Worm (Caenorhabditis elegans) whole organism, L2 larva: ENCODE measurements around the gene ZC116.1.

Experiments
- C34F6.9 ChIP-seq: fragments of 150-350 bp; optimal IDR thresholded peaks from 2 replicates; lab custom pipeline; 2014; ENCODE audit warnings: missing biosample characterization, missing genetic modification characterization
- F13H6.1 ChIP-seq: sonication (generic microtip); optimal IDR thresholded peaks from 2 replicates; lab custom pipeline; 2016; ENCODE audit warnings: missing genetic modification characterization, missing compliant biosample characterization
- R02D3.7 ChIP-seq: fragments of 150-350 bp; optimal IDR thresholded peaks from 2 replicates; lab custom pipeline; 2014; ENCODE audit warnings: missing biosample characterization, missing genetic modification characterization
- ZK546.5 ChIP-seq: sonication (generic microtip); optimal IDR thresholded peaks from 2 replicates; lab custom pipeline; 2017; ENCODE audit warnings: missing biosample characterization, missing genetic modification characterization
- alr-1 ChIP-seq: fragments of 150-350 bp; optimal IDR thresholded peaks from 2 replicates; lab custom pipeline; 2014; ENCODE audit warnings: missing biosample characterization, missing genetic modification characterization
- aly-2 ChIP-seq: fragments of 150-350 bp; optimal IDR thresholded peaks from 2 replicates; lab custom pipeline; 2014; ENCODE audit warnings: missing biosample characterization, missing genetic modification characterization
- blmp-1 ChIP-seq: sonication (generic microtip); optimal IDR thresholded peaks from 2 replicates; lab custom pipeline; 2017; ENCODE audit warnings: missing genetic modification characterization, mild to moderate bottlenecking, missing compliant biosample characterization, antibody characterized with exemption, moderate library complexity; ENCODE audit not compliant: insufficient read depth
- ceh-16 ChIP-seq: fragments of 150-350 bp; optimal IDR thresholded peaks from 2 replicates; lab custom pipeline; 2014; ENCODE audit warnings: missing biosample characterization, missing genetic modification characterization
- crh-2 ChIP-seq: sonication (generic microtip); optimal IDR thresholded peaks from 2 replicates; lab custom pipeline; 2017; ENCODE audit warnings: missing biosample characterization, missing genetic modification characterization
- egl-27 ChIP-seq: sonication (generic microtip); optimal IDR thresholded peaks from 3 replicates; lab custom pipeline; 2017; ENCODE audit warnings: missing biosample characterization, missing genetic modification reagents, missing genetic modification characterization
- elt-1 ChIP-seq: fragments of 150-350 bp; optimal IDR thresholded peaks from 2 replicates; lab custom pipeline; 2014; ENCODE audit warnings: missing biosample characterization, missing genetic modification characterization
- gmeb-1 ChIP-seq: fragments of 150-350 bp; optimal IDR thresholded peaks from 2 replicates; lab custom pipeline; 2014; ENCODE audit warnings: missing biosample characterization, missing genetic modification characterization
- lin-11 ChIP-seq: fragments of 150-350 bp; sonication (generic microtip); optimal IDR thresholded peaks from 2 replicates; lab custom pipeline; 2014; ENCODE audit warnings: missing biosample characterization, missing genetic modification characterization, inconsistent platforms, mixed read lengths
- lin-13 ChIP-seq: fragments of 150-350 bp; optimal IDR thresholded peaks from 2 replicates; lab custom pipeline; 2014; ENCODE audit warnings: missing biosample characterization, missing genetic modification reagents, missing genetic modification characterization
- lsy-2 ChIP-seq, 2 experiments: fragments of 150-350 bp in 1 of 2; sonication (generic microtip) in 1 of 2; optimal IDR thresholded peaks; 2 replicates each; lab custom pipeline; 2014 to 2017; ENCODE audit warnings: missing biosample characterization in 2 of 2, missing genetic modification characterization in 2 of 2
- mab-5 ChIP-seq: fragments of 150-350 bp; optimal IDR thresholded peaks from 2 replicates; lab custom pipeline; 2014; ENCODE audit warnings: missing biosample characterization, missing genetic modification characterization
- mdl-1 ChIP-seq, 2 experiments: fragments of 150-350 bp in 1 of 2; sonication (generic microtip) in 1 of 2; optimal IDR thresholded peaks; 2 replicates each; lab custom pipeline; 2017; ENCODE audit warnings: missing biosample characterization in 2 of 2, missing genetic modification characterization in 2 of 2
- nhr-10 ChIP-seq: sonication (generic microtip); optimal IDR thresholded peaks from 2 replicates; lab custom pipeline; 2017; ENCODE audit warnings: missing biosample characterization, missing genetic modification characterization
- nhr-11 ChIP-seq: fragments of 150-350 bp; optimal IDR thresholded peaks from 2 replicates; lab custom pipeline; 2014; ENCODE audit warnings: missing biosample characterization, missing genetic modification characterization
- nhr-129 ChIP-seq: fragments of 150-350 bp; optimal IDR thresholded peaks from 2 replicates; lab custom pipeline; 2014; ENCODE audit warnings: missing biosample characterization, missing genetic modification characterization
- nhr-23 ChIP-seq: fragments of 150-350 bp; optimal IDR thresholded peaks from 2 replicates; lab custom pipeline; 2014; ENCODE audit warnings: missing biosample characterization, missing genetic modification reagents, missing genetic modification characterization
- nhr-6 ChIP-seq: fragments of 150-350 bp; optimal IDR thresholded peaks from 2 replicates; lab custom pipeline; 2014; ENCODE audit warnings: missing biosample characterization, missing genetic modification characterization
- nhr-77 ChIP-seq: fragments of 150-350 bp; optimal IDR thresholded peaks from 2 replicates; lab custom pipeline; 2014; ENCODE audit warnings: missing biosample characterization, missing genetic modification characterization
- peb-1 ChIP-seq: fragments of 150-350 bp; optimal IDR thresholded peaks from 2 replicates; lab custom pipeline; 2014; ENCODE audit warnings: missing biosample characterization, missing genetic modification characterization
- skn-1 ChIP-seq: sonication (generic microtip); optimal IDR thresholded peaks from 2 replicates; lab custom pipeline; 2017; ENCODE audit warnings: missing biosample characterization, missing genetic modification characterization
- sma-9 ChIP-seq, 2 experiments: fragments of 150-350 bp in 1 of 2; sonication (generic microtip) in 1 of 2; optimal IDR thresholded peaks; 2 replicates each; lab custom pipeline; 2014 to 2016; ENCODE audit warnings: missing genetic modification characterization in 2 of 2, mild to moderate bottlenecking in 1 of 2, missing biosample characterization in 1 of 2, missing compliant biosample characterization in 1 of 2, missing genetic modification reagents in 1 of 2, moderate library complexity in 1 of 2
- unc-55 ChIP-seq: fragments of 150-350 bp; sonication (generic microtip); optimal IDR thresholded peaks from 3 replicates; lab custom pipeline; 2014; ENCODE audit warnings: missing biosample characterization, missing genetic modification reagents, missing genetic modification characterization
- unc-62 ChIP-seq: fragments of 150-350 bp; optimal IDR thresholded peaks from 2 replicates; lab custom pipeline; 2014; ENCODE audit warnings: missing biosample characterization, missing genetic modification reagents, missing genetic modification characterization
- ztf-11 ChIP-seq: sonication (generic microtip); optimal IDR thresholded peaks from 2 replicates; lab custom pipeline; 2017; ENCODE audit warnings: missing biosample characterization, missing genetic modification characterization
- ztf-4 ChIP-seq: fragments of 150-350 bp; optimal IDR thresholded peaks from 2 replicates; lab custom pipeline; 2014; ENCODE audit warnings: missing biosample characterization, missing genetic modification characterization

The ZC116.1 gene

DNA sequence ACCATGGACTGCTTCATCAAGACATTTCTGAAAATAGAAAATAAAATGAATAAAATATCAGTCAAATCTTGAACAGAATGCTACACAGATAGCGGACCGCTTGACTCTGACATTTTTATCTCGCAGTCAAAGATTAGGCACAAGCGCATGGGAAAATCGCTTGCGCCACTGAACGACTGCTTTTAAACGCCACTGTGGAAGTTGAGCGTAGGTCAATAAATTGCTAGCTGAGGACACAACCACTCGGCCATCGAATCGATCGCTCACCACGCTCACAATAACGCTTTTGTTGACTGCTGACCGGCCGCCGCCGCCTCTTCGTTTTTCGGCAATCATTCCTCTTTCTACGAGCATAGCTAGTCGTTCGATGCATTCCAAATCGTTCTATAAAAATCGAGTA lies 12.8 kb upstream of the ZC116.1 start (continued):
- TF ChIP-seq ZK546.5 (no peak), alr-1 (no peak), mdl-1 (tag; optimal IDR thresholded peaks at IDR 0.05; lab: Kevin White, UChicago) (no peak), lin-11 (peak; percentile 18), aly-2 (tag; lab: Kevin White, UChicago) (no peak), nhr-129 (tag; lab: Kevin White, UChicago) (peak; percentile 70), skn-1 (tag; lab: Kevin White, UChicago) (no peak), ztf-11 (tag; lab: Kevin White, UChicago) (no peak)

DNA sequence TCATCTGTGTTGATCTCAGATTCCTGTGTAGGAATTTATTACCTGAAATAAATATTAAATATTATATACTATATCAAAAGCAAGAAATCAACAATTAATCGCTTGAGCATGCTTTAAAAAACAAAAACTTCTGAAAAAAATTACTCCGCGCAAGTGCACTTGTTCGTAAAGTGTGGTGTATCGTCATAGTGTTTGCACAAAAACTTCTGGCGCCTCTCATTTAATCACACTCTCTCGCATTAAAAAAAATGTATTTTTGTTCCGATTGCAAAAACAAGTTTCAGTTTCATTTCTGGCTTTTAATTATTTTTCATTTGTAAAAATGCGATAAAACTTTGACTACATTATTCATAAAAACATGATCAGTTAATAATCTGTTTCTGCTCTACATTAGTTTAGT lies 10.5 kb upstream of the ZC116.1 start, which contains the start of the genes C14C10.10 and ril-2:
Gene C14C10.10, minus strand, starts transcription at position 19 of the 400 bp plus-strand sequence.
Gene ril-2, minus strand, starts transcription at position 48 of the 400 bp plus-strand sequence.
- TF ChIP-seq unc-55 (GFP tag; lab: Kevin White, UChicago) (peak; percentile 46), lin-13 (GFP tag; lab: Kevin White, UChicago) (no peak), gmeb-1 (tag; lab: Kevin White, UChicago) (no peak), nhr-23 (tag; lab: Kevin White, UChicago) (no peak), crh-2 (peak; percentile 35), unc-62 (GFP tag; lab: Kevin White, UChicago) (no peak), lsy-2 (tag; optimal IDR thresholded peaks at IDR 0.05; lab: Kevin White, UChicago) (peak in 1 of 2 experiments; percentile 29), C34F6.9 (tag; lab: Kevin White, UChicago) (peak; percentile 50)

DNA sequence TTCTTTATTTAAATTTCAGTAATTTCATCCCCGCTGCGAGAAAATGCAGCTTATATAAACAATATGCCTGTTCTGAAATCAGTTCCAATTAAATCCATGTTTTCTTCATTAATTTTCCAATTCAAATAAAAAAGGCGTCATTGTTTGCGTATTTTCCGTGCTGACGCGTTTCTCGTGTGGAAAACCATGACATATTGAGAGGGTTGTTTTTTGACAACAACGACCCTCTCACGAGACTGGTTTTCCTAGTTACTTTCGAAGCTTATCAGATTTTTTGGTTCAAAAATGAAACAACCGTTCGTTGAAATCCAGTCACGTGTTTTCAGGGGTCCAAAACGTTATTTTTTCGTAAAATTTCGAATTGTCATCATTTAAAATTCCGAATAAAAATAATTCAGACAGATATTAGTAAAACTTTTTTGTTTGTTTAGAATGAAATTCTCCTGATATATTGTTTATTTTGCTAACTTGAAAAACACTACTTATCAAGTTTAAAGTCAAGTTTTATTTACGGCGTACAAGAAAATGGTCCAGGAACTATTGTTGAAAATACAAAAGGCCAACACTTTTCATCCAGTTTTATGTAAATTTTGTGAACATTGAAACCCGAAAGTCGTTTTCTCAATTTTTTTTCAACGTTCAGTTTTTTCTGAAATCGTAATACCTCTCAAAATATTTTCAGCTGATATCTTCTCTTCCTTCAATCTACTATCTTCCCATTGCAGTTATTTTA lies 9.9 kb upstream of the ZC116.1 start, which contains the start of gene C14C10.5:
Gene C14C10.5, plus strand, starts transcription at position 683 of the 733 bp plus-strand sequence.
- no peak for TF ChIP-seq egl-27 (tag; lab: Kevin White, UChicago)
- TF ChIP-seq lsy-2 (tag; optimal IDR thresholded peaks at IDR 0.05; lab: Kevin White, UChicago), result peak in 1 of 2 experiments; percentile 14
- TF ChIP-seq nhr-129 (tag; lab: Kevin White, UChicago), result peak; percentile 35

DNA sequence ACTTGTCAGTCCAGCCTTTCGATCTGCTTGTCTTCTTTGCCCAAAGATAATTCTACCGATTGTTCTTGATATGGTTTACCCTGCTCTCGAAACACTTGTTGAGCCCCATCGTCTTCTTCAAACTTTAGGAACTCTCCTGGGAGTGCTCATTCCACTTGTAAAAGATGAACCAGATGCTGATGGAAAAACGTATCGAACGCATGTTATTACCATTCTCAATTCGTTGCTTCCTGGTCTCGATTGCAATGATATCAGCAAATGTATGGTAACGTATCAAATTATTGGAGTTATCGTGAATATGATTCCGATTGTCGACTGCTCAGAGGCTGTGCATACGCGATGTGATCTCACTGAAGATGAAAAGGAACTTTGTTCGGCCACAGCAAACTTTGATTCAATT lies 7.8 kb upstream of the ZC116.1 start:
- TF ChIP-seq aly-2 (tag; lab: Kevin White, UChicago) (no peak), elt-1 (no peak), F13H6.1 (tag; lab: Kevin White, UChicago) (no peak)

DNA sequence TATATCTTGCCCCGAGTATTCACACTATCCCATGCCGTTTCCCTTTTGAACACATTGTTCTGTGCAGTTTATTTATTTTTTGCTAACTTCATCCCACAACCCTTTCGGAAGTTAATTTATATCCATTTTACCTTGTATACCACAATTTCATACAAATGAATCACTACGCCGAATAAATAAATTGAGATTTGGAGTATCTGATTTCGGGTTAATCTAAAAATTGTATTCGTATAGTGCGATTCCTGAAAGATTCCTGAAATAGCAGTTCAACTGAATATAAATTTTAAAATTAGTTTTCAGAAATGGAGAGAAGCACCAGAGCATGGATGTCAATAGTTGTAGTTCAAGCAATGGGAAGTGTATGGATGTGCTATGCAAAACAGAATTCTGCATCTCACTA lies 2.5 kb upstream of the ZC116.1 start, which contains the start of gene erg-28:
Gene erg-28, plus strand, starts transcription at position 301 of the 400 bp plus-strand sequence.
- TF ChIP-seq blmp-1 (tag; lab: Kevin White, UChicago) (no peak), elt-1 (no peak), nhr-6 (tag; lab: Kevin White, UChicago) (no peak), ZK546.5 (no peak), nhr-23 (tag; lab: Kevin White, UChicago) (no peak), nhr-10 (tag; lab: Kevin White, UChicago) (no peak), ceh-16 (tag; lab: Kevin White, UChicago) (no peak), mab-5 (tag; lab: Kevin White, UChicago) (no peak), nhr-11 (no peak), ztf-11 (tag; lab: Kevin White, UChicago) (no peak), peb-1 (no peak), ztf-4 (tag; lab: Kevin White, UChicago) (no peak), sma-9 (GFP tag; optimal IDR thresholded peaks at IDR 0.05; lab: Kevin White, UChicago) (no peak), sma-9 (tag; optimal IDR thresholded peaks at IDR 0.05; lab: Kevin White, UChicago) (no peak), lin-11 (no peak), nhr-77 (tag; lab: Kevin White, UChicago) (no peak), R02D3.7 (tag; lab: Kevin White, UChicago) (no peak), lsy-2 (tag; optimal IDR thresholded peaks at IDR 0.05; lab: Kevin White, UChicago) (no peak), alr-1 (no peak)

DNA sequence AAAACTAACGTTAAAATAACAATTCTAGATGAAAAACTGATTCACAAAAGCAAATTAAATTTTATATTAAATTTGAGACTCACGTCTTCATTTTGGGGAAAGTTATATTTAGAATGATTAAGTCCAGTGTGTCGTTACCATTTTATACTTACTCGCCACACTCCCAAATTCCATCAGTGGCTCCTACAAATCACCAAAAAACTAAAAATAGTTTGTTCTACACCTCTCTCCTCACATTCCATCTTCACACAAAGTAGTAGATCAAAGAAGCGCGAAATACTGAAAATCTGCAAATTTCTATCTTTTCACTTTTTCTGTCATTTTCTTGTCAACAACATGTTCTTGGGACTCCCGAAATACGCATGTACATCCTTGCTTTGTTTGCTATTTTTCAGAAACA lies 769 bp upstream of the ZC116.1 start, which contains the start of gene ZC116.5:
Gene ZC116.5, minus strand, starts transcription at position 101 of the 400 bp plus-strand sequence.
- TF ChIP-seq R02D3.7 (tag; lab: Kevin White, UChicago), result no peak
- no peak for TF ChIP-seq egl-27 (tag; lab: Kevin White, UChicago)
- no peak for TF ChIP-seq C34F6.9 (tag; lab: Kevin White, UChicago)
- TF ChIP-seq alr-1, result no peak
- TF ChIP-seq skn-1 (tag; lab: Kevin White, UChicago), result no peak
